Fruit fly (Drosophila melanogaster) whole organism, wandering third instar larva: ENCODE results near the gene CG15594.

Experiments
- Abd-B ChIP-seq: fragments of >200 bp; optimal IDR thresholded peaks from 2 replicates; lab custom pipeline; 2017; ENCODE audit warnings: missing biosample characterization, missing genetic modification characterization
- CG32264 ChIP-seq: fragments of 200-800 bp; sonication (Bioruptor generic); optimal IDR thresholded peaks from 2 replicates; lab custom pipeline; 2016; ENCODE audit warnings: missing biosample characterization, missing genetic modification characterization
- CG9705 ChIP-seq: fragments of 200-800 bp; sonication (Bioruptor generic); optimal IDR thresholded peaks from 2 replicates; lab custom pipeline; 2018; ENCODE audit warnings: missing biosample characterization, mild to moderate bottlenecking, missing genetic modification characterization
- CrebA ChIP-seq: fragments of 200-800 bp; sonication (Bioruptor generic); optimal IDR thresholded peaks from 2 replicates; lab custom pipeline; 2016; ENCODE audit warnings: missing biosample characterization, mild to moderate bottlenecking, missing genetic modification characterization, borderline replicate concordance
- Dfd ChIP-seq: fragments of >200 bp; optimal IDR thresholded peaks from 2 replicates; lab custom pipeline; 2017; ENCODE audit warnings: missing biosample characterization, missing genetic modification characterization
- Dif ChIP-seq: fragments of 200-275, 200-300 bp; sonication (Bioruptor generic); optimal IDR thresholded peaks from 2 replicates; lab custom pipeline; 2018; ENCODE audit warnings: missing biosample characterization, missing genetic modification characterization; ENCODE audit not compliant: partially characterized antibody
- GATAd ChIP-seq: sonication (Bioruptor generic); optimal IDR thresholded peaks from 2 replicates; lab custom pipeline; 2016; ENCODE audit warnings: missing biosample characterization, missing genetic modification characterization
- HLH106 ChIP-seq: fragments of 200-800 bp; optimal IDR thresholded peaks from 3 replicates; lab custom pipeline; 2019; ENCODE audit warnings: missing biosample characterization, mild to moderate bottlenecking, missing genetic modification characterization, moderate library complexity
- Hnf4 ChIP-seq: fragments of 200-800 bp; sonication (Bioruptor generic); optimal IDR thresholded peaks from 2 replicates; lab custom pipeline; 2016; ENCODE audit warnings: missing biosample characterization, mild to moderate bottlenecking, missing genetic modification characterization
- Hr78 ChIP-seq: fragments of >200 bp; optimal IDR thresholded peaks from 2 replicates; lab custom pipeline; 2017; ENCODE audit warnings: missing biosample characterization, missing genetic modification characterization
- Hr83 ChIP-seq: fragments of 200-300 bp; sonication (Bioruptor generic); optimal IDR thresholded peaks from 2 replicates; lab custom pipeline; 2016; ENCODE audit warnings: missing biosample characterization, mild to moderate bottlenecking, missing genetic modification characterization, moderate library complexity; ENCODE audit not compliant: poor library complexity, severe bottlenecking
- Jra ChIP-seq: sonication (Bioruptor generic); optimal IDR thresholded peaks from 2 replicates; lab custom pipeline; 2016; ENCODE audit warnings: missing biosample characterization, missing genetic modification characterization
- Myc ChIP-seq: fragments of >200 bp; optimal IDR thresholded peaks from 2 replicates; lab custom pipeline; 2017
- N ChIP-seq: fragments of >200 bp; optimal IDR thresholded peaks from 2 replicates; lab custom pipeline; 2018; ENCODE audit warnings: missing biosample characterization, missing external identifiers, missing genetic modification characterization
- OdsH ChIP-seq: fragments of 200-800 bp; sonication (Bioruptor generic); optimal IDR thresholded peaks from 2 replicates; lab custom pipeline; 2016; ENCODE audit warnings: missing biosample characterization, mild to moderate bottlenecking, missing genetic modification characterization
- Rel ChIP-seq, 2 experiments: fragments of 200-800 bp; sonication (Bioruptor generic) in 1 of 2; optimal IDR thresholded peaks; 2 replicates in 1 of 2; 3 replicates in 1 of 2; lab custom pipeline; 2016 to 2019; ENCODE audit warnings: mild to moderate bottlenecking in 2 of 2, missing biosample characterization in 2 of 2, missing genetic modification characterization in 2 of 2, moderate library complexity in 1 of 2
- Vsx2 ChIP-seq: fragments of 200-300, 225-300 bp; sonication (Bioruptor generic); optimal IDR thresholded peaks from 2 replicates; lab custom pipeline; 2018; ENCODE audit warnings: missing biosample characterization, missing genetic modification characterization; ENCODE audit not compliant: partially characterized antibody
- br ChIP-seq: fragments of 200-800 bp; sonication (Bioruptor generic); optimal IDR thresholded peaks from 2 replicates; lab custom pipeline; 2016; ENCODE audit warnings: missing biosample characterization, missing genetic modification characterization
- brk ChIP-seq: fragments of 200-800 bp; sonication (Bioruptor generic); optimal IDR thresholded peaks from 2 replicates; lab custom pipeline; 2016; ENCODE audit warnings: missing biosample characterization, mild to moderate bottlenecking, missing genetic modification characterization
- dl ChIP-seq, 2 experiments: fragments of 175-275, 200-275 bp in 1 of 2; fragments of 200-275 bp in 1 of 2; sonication (Bioruptor generic); optimal IDR thresholded peaks; lab custom pipeline; 2018; ENCODE audit warnings: mild to moderate bottlenecking in 2 of 2, missing biosample characterization in 2 of 2, missing genetic modification characterization in 2 of 2, moderate library complexity in 2 of 2; ENCODE audit not compliant: partially characterized antibody in 2 of 2, insufficient read depth in 1 of 2
- dmrt93B ChIP-seq: fragments of 200-800 bp; sonication (Bioruptor generic); optimal IDR thresholded peaks from 2 replicates; lab custom pipeline; 2018; ENCODE audit warnings: missing biosample characterization, mild to moderate bottlenecking, missing genetic modification characterization
- dsf ChIP-seq: sonication (Bioruptor generic); optimal IDR thresholded peaks from 2 replicates; lab custom pipeline; 2016; ENCODE audit warnings: missing biosample characterization, missing genetic modification characterization, borderline replicate concordance
- ey ChIP-seq: fragments of 200-800 bp; sonication (Bioruptor generic); optimal IDR thresholded peaks from 2 replicates; lab custom pipeline; 2016; ENCODE audit warnings: missing biosample characterization, missing genetic modification characterization
- foxo ChIP-seq, 2 experiments: fragments of 200-800 bp; sonication (Bioruptor generic); optimal IDR thresholded peaks; 2 replicates in 1 of 2; 3 replicates in 1 of 2; lab custom pipeline; 2016 to 2017; ENCODE audit warnings: missing biosample characterization in 2 of 2, missing genetic modification characterization in 2 of 2
- lola ChIP-seq: fragments of >200 bp; optimal IDR thresholded peaks from 2 replicates; lab custom pipeline; 2017; ENCODE audit warnings: missing biosample characterization, missing genetic modification characterization
- pan ChIP-seq: fragments of >200 bp; optimal IDR thresholded peaks from 2 replicates; lab custom pipeline; 2017
- psq ChIP-seq: fragments of 200-800 bp; sonication (Bioruptor generic); optimal IDR thresholded peaks from 3 replicates; lab custom pipeline; 2017; ENCODE audit warnings: missing biosample characterization, mild to moderate bottlenecking, missing genetic modification characterization, moderate library complexity
- rgr ChIP-seq: fragments of 200-800 bp; sonication (Bioruptor generic); optimal IDR thresholded peaks from 3 replicates; lab custom pipeline; 2016; ENCODE audit warnings: missing biosample characterization, mild to moderate bottlenecking, missing genetic modification characterization
- sage ChIP-seq: fragments of 200-800 bp; sonication (Bioruptor generic); optimal IDR thresholded peaks from 2 replicates; lab custom pipeline; 2016; ENCODE audit warnings: missing biosample characterization, mild to moderate bottlenecking, missing genetic modification characterization
- sv ChIP-seq: fragments of 200-800 bp; sonication (Bioruptor generic); optimal IDR thresholded peaks from 3 replicates; lab custom pipeline; 2016; ENCODE audit warnings: missing biosample characterization, missing genetic modification characterization
- usp ChIP-seq: fragments of >200 bp; optimal IDR thresholded peaks from 2 replicates; lab custom pipeline; 2017; ENCODE audit warnings: missing biosample characterization, missing genetic modification characterization
- woc ChIP-seq: sonication (Bioruptor generic); optimal IDR thresholded peaks from 2 replicates; lab custom pipeline; 2016; ENCODE audit warnings: missing biosample characterization, mild to moderate bottlenecking, missing genetic modification characterization

Gene CG15594

dm6 chr3R:6244986-6245385, 42.5 kb upstream of the CG15594 start:
- TF ChIP-seq HLH106 (tag; lab: Kevin White, UChicago) = no peak
- TF ChIP-seq woc (GFP tag; lab: Kevin White, UChicago) = no peak
- TF ChIP-seq OdsH = no peak
- no peak for TF ChIP-seq Hr83 (GFP tag; lab: Kevin White, UChicago)
- TF ChIP-seq Rel (GFP tag; optimal IDR thresholded peaks at IDR 0.05; lab: Kevin White, UChicago) = no peak
- TF ChIP-seq Rel (tag; optimal IDR thresholded peaks at IDR 0.05; lab: Kevin White, UChicago) = no peak
- TF ChIP-seq Vsx2 (GFP tag; lab: Kevin White, UChicago) = no peak
- TF ChIP-seq dmrt93B (GFP tag; lab: Kevin White, UChicago) = no peak

- TF ChIP-seq usp (GFP tag; lab: Kevin White, UChicago) = no peak
- no peak for TF ChIP-seq woc (GFP tag; lab: Kevin White, UChicago)
- TF ChIP-seq GATAd = no peak
- no peak for TF ChIP-seq CG32264
- TF ChIP-seq brk (GFP tag; lab: Kevin White, UChicago) = no peak
- no peak for TF ChIP-seq Hr78 (GFP tag; lab: Kevin White, UChicago)
- TF ChIP-seq Dif (GFP tag; lab: Kevin White, UChicago) = no peak
- no peak for TF ChIP-seq foxo (GFP tag; optimal IDR thresholded peaks at IDR 0.05; lab: Kevin White, UChicago)
- TF ChIP-seq dl (GFP tag; optimal IDR thresholded peaks at IDR 0.05; lab: Kevin White, UChicago; ENCODE audit: insufficient read depth in 1 of 2, partially characterized antibody in 2 of 2) = no peak
These were observed 38.8 kb upstream of the CG15594 start, which contains the start of gene Osi7 for dm6 chr3R:6248694-6249093. Gene Osi7 (plus strand): TSS chr3R:6248994.

dm6 chr3R:6252809-6253208, 34.7 kb upstream of the CG15594 start:
- TF ChIP-seq pan (lab: Kevin White, UChicago) = no peak
- TF ChIP-seq CG32264 = no peak
- no peak for TF ChIP-seq Rel (GFP tag; optimal IDR thresholded peaks at IDR 0.05; lab: Kevin White, UChicago)
- no peak for TF ChIP-seq Rel (tag; optimal IDR thresholded peaks at IDR 0.05; lab: Kevin White, UChicago)
- TF ChIP-seq psq = no peak
- TF ChIP-seq foxo (GFP tag; optimal IDR thresholded peaks at IDR 0.05; lab: Kevin White, UChicago) = no peak
- no peak for TF ChIP-seq Vsx2 (GFP tag; lab: Kevin White, UChicago)
- TF ChIP-seq sage (GFP tag; lab: Kevin White, UChicago) = no peak
- no peak for TF ChIP-seq Hr83 (GFP tag; lab: Kevin White, UChicago)
- TF ChIP-seq CrebA (GFP tag; lab: Kevin White, UChicago) = no peak
- TF ChIP-seq dsf (GFP tag; lab: Kevin White, UChicago) = no peak
- no peak for TF ChIP-seq dmrt93B (GFP tag; lab: Kevin White, UChicago)
- TF ChIP-seq CG9705 = no peak
- no peak for TF ChIP-seq Dfd
- TF ChIP-seq Hnf4 (GFP tag; lab: Kevin White, UChicago) = no peak
- no peak for TF ChIP-seq rgr (GFP tag; lab: Kevin White, UChicago)
- TF ChIP-seq woc (GFP tag; lab: Kevin White, UChicago) = no peak
- TF ChIP-seq sv (GFP tag; lab: Kevin White, UChicago) = no peak
- TF ChIP-seq brk (GFP tag; lab: Kevin White, UChicago) = no peak

dm6 chr3R:6254438-6254837, 33.1 kb upstream of the CG15594 start:
- TF ChIP-seq Abd-B = no peak
- TF ChIP-seq Myc = peak; percentile 38

- TF ChIP-seq br (no peak), Jra (GFP tag; lab: Kevin White, UChicago) (no peak), Rel (GFP tag; optimal IDR thresholded peaks at IDR 0.05; lab: Kevin White, UChicago) (no peak), Rel (tag; optimal IDR thresholded peaks at IDR 0.05; lab: Kevin White, UChicago) (no peak), ey (GFP tag; lab: Kevin White, UChicago) (no peak), dl (GFP tag; optimal IDR thresholded peaks at IDR 0.05; lab: Kevin White, UChicago; ENCODE audit: insufficient read depth in 1 of 2, partially characterized antibody in 2 of 2) (no peak), pan (lab: Kevin White, UChicago) (no peak), lola (no peak), Abd-B (no peak), sv (GFP tag; lab: Kevin White, UChicago) (no peak), N (no peak), rgr (GFP tag; lab: Kevin White, UChicago) (no peak), woc (GFP tag; lab: Kevin White, UChicago) (no peak), foxo (GFP tag; optimal IDR thresholded peaks at IDR 0.05; lab: Kevin White, UChicago) (no peak), usp (GFP tag; lab: Kevin White, UChicago) (no peak), CrebA (GFP tag; lab: Kevin White, UChicago) (no peak), Dif (GFP tag; lab: Kevin White, UChicago) (no peak), Hr78 (GFP tag; lab: Kevin White, UChicago) (no peak), sage (GFP tag; lab: Kevin White, UChicago) (no peak), GATAd (no peak)
These were observed 32.7 kb upstream of the CG15594 start, which contains the start of gene Osi8 for dm6 chr3R:6254875-6255274. Gene Osi8 (plus strand): TSS chr3R:6255175.
